Worm (Caenorhabditis elegans): ENCODE results near the gene angl-1.

angl-1 gene

DNA sequence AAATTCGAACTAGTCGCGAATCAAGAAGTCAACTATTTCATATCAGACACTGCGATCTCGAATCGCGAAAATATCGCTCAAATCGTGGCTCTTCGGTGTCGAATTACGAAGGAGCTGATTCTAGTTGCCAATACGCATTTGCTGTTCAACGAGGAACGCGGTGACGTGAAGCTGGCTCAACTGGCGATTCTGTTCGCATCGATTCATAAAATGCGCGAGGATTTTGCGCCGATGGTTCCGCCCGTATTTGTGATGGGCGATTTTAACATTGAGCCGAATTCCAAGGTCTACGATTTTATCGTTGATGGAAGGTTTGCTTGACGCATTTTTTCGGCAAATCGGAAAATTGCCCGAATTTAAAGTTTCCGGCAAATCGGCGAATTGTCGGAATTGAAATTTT lies 7.6 kb downstream of the angl-1 start:
- TF ChIP-seq elt-3 (tag; optimal IDR thresholded peaks at IDR 0.05) (no peak), pha-4 (tag; optimal IDR thresholded peaks at IDR 0.05) (no peak), unc-62 (GFP tag; optimal IDR thresholded peaks at IDR 0.05) (no peak), ZK546.5 (tag; optimal IDR thresholded peaks at IDR 0.05) (no peak), nhr-11 (tag; optimal IDR thresholded peaks at IDR 0.05) (no peak), ztf-4 (tag; optimal IDR thresholded peaks at IDR 0.05) (no peak)

ce11 chrV:2664525-2665053 lies 11.7 kb downstream of the angl-1 start, which contains the start of gene ndx-2:
Gene ndx-2, minus strand, starts transcription at chrV:2665003.
- TF ChIP-seq lsy-12 (tag; optimal IDR thresholded peaks at IDR 0.05) (peak; percentile 14), skn-1 (tag; optimal IDR thresholded peaks at IDR 0.05) (no peak)

DNA sequence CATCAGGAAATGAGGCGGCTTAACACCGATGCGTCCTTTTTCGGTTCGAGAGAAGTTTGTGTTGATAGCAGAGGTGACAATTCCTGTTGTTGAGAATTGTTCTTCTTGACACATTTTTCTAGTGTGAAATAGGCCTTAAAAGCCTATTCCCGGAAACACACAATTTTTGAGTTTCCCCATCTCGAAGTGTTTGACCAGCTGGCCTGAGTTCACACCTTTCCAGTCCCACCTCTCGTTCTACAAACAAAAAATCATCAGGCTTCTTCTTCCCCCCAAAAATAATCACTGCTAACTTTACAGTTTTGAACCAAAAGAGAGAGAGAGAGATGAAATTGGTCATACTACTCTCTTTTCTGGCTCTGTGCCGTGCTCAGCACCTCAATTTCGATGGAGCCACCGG lies 13.7 kb downstream of the angl-1 start, which contains the start of gene W02G9.4:
TSS of gene W02G9.4 (plus strand) at position 301 of the 400 bp plus-strand sequence.
- TF ChIP-seq mml-1 (tag; optimal IDR thresholded peaks at IDR 0.05): no peak
- no peak for TF ChIP-seq nhr-25 (tag; optimal IDR thresholded peaks at IDR 0.05)
- no peak for TF ChIP-seq egl-27 (tag; optimal IDR thresholded peaks at IDR 0.05)
- TF ChIP-seq nhr-237 (tag; optimal IDR thresholded peaks at IDR 0.05): no peak
- no peak for TF ChIP-seq zag-1 (tag; optimal IDR thresholded peaks at IDR 0.05)
- TF ChIP-seq sea-2 (GFP tag; optimal IDR thresholded peaks at IDR 0.05): no peak
- no peak for TF ChIP-seq ceh-28 (tag; optimal IDR thresholded peaks at IDR 0.05)
- no peak for TF ChIP-seq ama-1 (optimal IDR thresholded peaks at IDR 0.05)
- TF ChIP-seq nfya-1 (tag; optimal IDR thresholded peaks at IDR 0.05; ENCODE audit: insufficient read depth): no peak
- no peak for TF ChIP-seq unc-39 (tag; optimal IDR thresholded peaks at IDR 0.05)
- TF ChIP-seq unc-62 (GFP tag; optimal IDR thresholded peaks at IDR 0.05): no peak
- TF ChIP-seq fkh-10 (GFP tag; optimal IDR thresholded peaks at IDR 0.05): no peak
- no peak for TF ChIP-seq elt-2 (tag; optimal IDR thresholded peaks at IDR 0.05)

DNA sequence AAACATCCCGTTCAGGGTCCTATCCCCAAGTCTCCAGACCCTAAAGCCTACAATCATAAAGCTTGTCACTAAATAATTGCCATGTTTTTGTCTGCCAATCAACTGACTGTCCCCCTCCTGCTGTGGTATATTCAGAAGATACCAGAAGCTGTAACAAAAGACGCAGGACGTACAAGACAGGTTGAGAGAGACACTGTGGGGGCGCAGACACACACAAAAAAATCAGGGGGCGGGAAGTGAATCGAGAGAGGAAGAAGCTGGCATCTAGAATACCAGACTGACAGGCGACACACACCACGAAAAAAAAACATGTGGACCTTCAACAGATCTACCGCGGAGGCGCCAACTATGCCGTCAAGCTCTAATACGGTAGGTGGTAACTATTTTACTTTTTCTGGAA lies 18.3 kb downstream of the angl-1 start, which contains the start of gene kel-8:
TSS of gene kel-8 (plus strand) at position 301 of the 400 bp plus-strand sequence.
- TF ChIP-seq aly-2 (tag; optimal IDR thresholded peaks at IDR 0.05) (no peak), nhr-76 (tag; optimal IDR thresholded peaks at IDR 0.05) (no peak), daf-12 (tag; optimal IDR thresholded peaks at IDR 0.05) (no peak), nfya-1 (tag; optimal IDR thresholded peaks at IDR 0.05; ENCODE audit: insufficient read depth) (peak; percentile 53), nhr-25 (tag; optimal IDR thresholded peaks at IDR 0.05) (peak; percentile 41)

- TF ChIP-seq lin-39 (tag; optimal IDR thresholded peaks at IDR 0.05) (peak; percentile 81), fkh-2 (tag; optimal IDR thresholded peaks at IDR 0.05) (no peak), egl-5 (tag; optimal IDR thresholded peaks at IDR 0.05) (peak; percentile 84), R02D3.7 (tag; optimal IDR thresholded peaks at IDR 0.05) (peak; percentile 22), nhr-12 (tag; optimal IDR thresholded peaks at IDR 0.05) (no peak), nhr-23 (tag; optimal IDR thresholded peaks at IDR 0.05) (peak; percentile 65), ceh-28 (tag; optimal IDR thresholded peaks at IDR 0.05) (peak; percentile 19), snpc-4 (tag; optimal IDR thresholded peaks at IDR 0.05) (peak; percentile 67), nhr-43 (tag; optimal IDR thresholded peaks at IDR 0.05; ENCODE audit: poor library complexity, severe bottlenecking) (peak; percentile 12), elt-2 (tag; optimal IDR thresholded peaks at IDR 0.05) (peak; percentile 40), lin-15B (tag; optimal IDR thresholded peaks at IDR 0.05) (peak; percentile 89), skn-1 (tag; optimal IDR thresholded peaks at IDR 0.05) (peak; percentile 33), pha-4 (tag; optimal IDR thresholded peaks at IDR 0.05) (peak; percentile 93), eor-1 (tag; optimal IDR thresholded peaks at IDR 0.05) (no peak), aly-2 (tag; optimal IDR thresholded peaks at IDR 0.05) (no peak), nhr-11 (tag; optimal IDR thresholded peaks at IDR 0.05) (peak; percentile 96), pqm-1 (tag; optimal IDR thresholded peaks at IDR 0.05) (peak; percentile 78), nfya-1 (tag; optimal IDR thresholded peaks at IDR 0.05; ENCODE audit: insufficient read depth) (peak; percentile 75), ceh-82 (tag; optimal IDR thresholded peaks at IDR 0.05) (no peak), egl-27 (tag; optimal IDR thresholded peaks at IDR 0.05) (peak; percentile 55), hmg-11 (tag; optimal IDR thresholded peaks at IDR 0.05) (peak; percentile 58)
These were observed 19.7 kb downstream of the angl-1 start, which contains the start of gene W02G9.3 for ce11 chrV:2672603-2673002. Gene W02G9.3, plus strand, starts transcription at chrV:2672986.

All from whole organism, L3 larva.